Worm (Caenorhabditis elegans) whole organism, L4 larva: ENCODE data around the gene srab-23.

Source experiments
- ama-1 ChIP-seq: fragments of 150-350 bp; optimal IDR thresholded peaks from 2 replicates; lab custom pipeline; 2014; ENCODE audit warnings: inconsistent platforms, mixed read lengths
- egl-27 ChIP-seq: sonication (generic microtip); optimal IDR thresholded peaks from 3 replicates; lab custom pipeline; 2017; ENCODE audit warnings: missing biosample characterization, missing genetic modification reagents, missing genetic modification characterization
- lin-1 ChIP-seq: fragments of 200-800 bp; sonication (Bioruptor generic); IDR thresholded peaks from 2 replicates; pipeline ENCODE4 v1.3.6; 2022; ENCODE audit warnings: missing genetic modification reagents, missing genetic modification characterization, missing compliant biosample characterization
- mep-1 ChIP-seq: fragments of 150-350 bp; sonication (generic microtip); optimal IDR thresholded peaks from 3 replicates; lab custom pipeline; 2014; ENCODE audit warnings: missing biosample characterization, missing genetic modification characterization
- mes-2 ChIP-seq: sonication (generic microtip); optimal IDR thresholded peaks from 2 replicates; lab custom pipeline; 2016; ENCODE audit warnings: missing genotype, mild to moderate bottlenecking, missing genetic modification characterization, missing compliant biosample characterization; ENCODE audit not compliant: poor library complexity, severe bottlenecking
- nhr-10 ChIP-seq: fragments of 150-350 bp; optimal IDR thresholded peaks from 2 replicates; lab custom pipeline; 2014; ENCODE audit warnings: missing biosample characterization, missing genetic modification characterization
- nhr-11 ChIP-seq: fragments of 150-350 bp; optimal IDR thresholded peaks from 2 replicates; lab custom pipeline; 2014; ENCODE audit warnings: missing biosample characterization, missing genetic modification characterization
- nhr-42 ChIP-seq: fragments of 200-800 bp; sonication (Bioruptor generic); IDR thresholded peaks from 2 replicates; pipeline ENCODE4 v1.3.6; 2022; ENCODE audit warnings: missing genetic modification characterization, missing compliant biosample characterization
- pha-4 ChIP-seq, 2 experiments: fragments of 150-350 bp in 1 of 2; fragments of 200-800 bp in 1 of 2; sonication (Bioruptor generic) in 1 of 2; IDR thresholded peaks in 1 of 2; optimal IDR thresholded peaks in 1 of 2; 2 replicates each; pipeline versions ENCODE4 v1.3.6 to Lab custom; 2014 to 2022; ENCODE audit warnings: missing genetic modification characterization in 2 of 2, missing genetic modification reagents in 2 of 2, missing biosample characterization in 1 of 2, missing compliant biosample characterization in 1 of 2
- unc-62 ChIP-seq, 3 experiments: fragments of 150-350 bp in 1 of 3; sonication (generic microtip); optimal IDR thresholded peaks in 2 of 3; peaks in 1 of 3; 1 replicate in 1 of 3; 2 replicates in 2 of 3; lab custom pipeline; 2014 to 2017; ENCODE audit warnings: missing biosample characterization in 3 of 3, missing genetic modification characterization in 3 of 3, missing genetic modification reagents in 3 of 3, missing genotype in 1 of 3

ce11 chrV:2051507-2051906 lies 16.1 kb upstream of the srab-23 start, which contains the start of gene Y40B10A.11:
- TF ChIP-seq nhr-10 (tag; lab: Kevin White, UChicago) = no peak
- no peak for TF ChIP-seq lin-1 (GFP tag; lab: Robert Waterston, UW)
- TF ChIP-seq nhr-11 (tag; lab: Kevin White, UChicago) = no peak
- no peak for TF ChIP-seq mep-1 (tag; lab: Kevin White, UChicago)
- TF ChIP-seq egl-27 = no peak
- TF ChIP-seq nhr-42 (GFP tag; lab: Robert Waterston, UW) = no peak
- TF ChIP-seq pha-4 (GFP tag; IDR thresholded peaks at IDR 0.05; lab: Robert Waterston, UW) = no peak
- TF ChIP-seq pha-4 (tag; optimal IDR thresholded peaks at IDR 0.05; lab: Kevin White, UChicago) = no peak
- no peak for TF ChIP-seq mes-2 (tag; lab: Kevin White, UChicago)
- no peak for TF ChIP-seq ama-1
- TF ChIP-seq unc-62 (GFP tag; optimal IDR thresholded peaks at IDR 0.05 in 1 of 2; lab: Kevin White, UChicago) = no peak
- no peak for TF ChIP-seq unc-62 (tag; optimal IDR thresholded peaks at IDR 0.05; lab: Kevin White, UChicago)
